Worm (Caenorhabditis elegans) whole organism, L4 larva: ENCODE measurements around the gene otpl-3.

Experiments used
- D1046.2 ChIP-seq: fragments of 200-800 bp; sonication (Bioruptor generic); IDR thresholded peaks from 2 replicates; pipeline ENCODE4 v1.3.6; 2022; ENCODE audit warnings: missing genetic modification characterization, missing compliant biosample characterization
- F26F4.8 ChIP-seq: fragments of 200-800 bp; sonication (Bioruptor generic); conservative IDR thresholded peaks from 2 replicates; pipeline ENCODE4 v1.3.6; 2022; ENCODE audit warnings: missing genetic modification characterization, missing compliant biosample characterization
- R02D3.7 ChIP-seq: fragments of 150-350 bp; sonication (generic microtip); optimal IDR thresholded peaks from 3 replicates; lab custom pipeline; 2014; ENCODE audit warnings: missing biosample characterization, missing genetic modification characterization
- Y105C5A.15 ChIP-seq: fragments of 200-800 bp; sonication (Bioruptor generic); IDR thresholded peaks from 2 replicates; pipeline ENCODE4 v1.3.6; 2022; ENCODE audit warnings: missing genetic modification characterization, missing compliant biosample characterization
- Y48G9A.11 ChIP-seq: fragments of 200-800 bp; sonication (Bioruptor generic); IDR thresholded peaks from 2 replicates; pipeline ENCODE4 v1.3.6; 2022; ENCODE audit warnings: missing genetic modification reagents, missing genetic modification characterization, missing compliant biosample characterization
- Y5F2A.4 ChIP-seq: fragments of 200-800 bp; sonication (Bioruptor generic); optimal IDR thresholded peaks from 2 replicates; lab custom pipeline; 2018; ENCODE audit warnings: mild to moderate bottlenecking, missing genetic modification characterization, missing compliant biosample characterization
- Y75B8A.6 ChIP-seq: fragments of 200-800 bp; sonication (Bioruptor generic); IDR thresholded peaks from 2 replicates; pipeline ENCODE4 v1.3.6; 2022; ENCODE audit warnings: missing genetic modification reagents, missing genetic modification characterization, missing compliant biosample characterization
- ZK337.2 ChIP-seq: fragments of 200-800 bp; sonication (Bioruptor generic); IDR thresholded peaks from 2 replicates; pipeline ENCODE4 v1.3.6; 2022; ENCODE audit warnings: missing genetic modification reagents, missing genetic modification characterization, missing compliant biosample characterization
- aha-1 ChIP-seq: fragments of 150-350 bp; peaks from one replicate; lab custom pipeline; 2014; ENCODE audit warnings: missing biosample characterization, missing genetic modification characterization
- attf-4 ChIP-seq: sonication (generic microtip); optimal IDR thresholded peaks from 3 replicates; lab custom pipeline; 2017; ENCODE audit warnings: missing biosample characterization, missing genetic modification characterization
- ceh-20 ChIP-seq: fragments of 200-800 bp; sonication (Bioruptor generic); IDR thresholded peaks from 2 replicates; pipeline ENCODE4 v1.3.6; 2022; ENCODE audit warnings: missing genetic modification reagents, missing genetic modification characterization, missing compliant biosample characterization
- ceh-44 ChIP-seq: fragments of 200-800 bp; sonication (Bioruptor generic); IDR thresholded peaks from 2 replicates; pipeline ENCODE4 v1.3.6; 2022; ENCODE audit warnings: missing genetic modification reagents, missing genetic modification characterization, missing compliant biosample characterization
- ceh-62 ChIP-seq: sonication (generic microtip); optimal IDR thresholded peaks from 2 replicates; lab custom pipeline; 2017; ENCODE audit warnings: missing biosample characterization, missing genetic modification characterization
- ctbp-1 ChIP-seq: fragments of 200-800 bp; sonication (Bioruptor generic); IDR thresholded peaks from 2 replicates; pipeline ENCODE4 v1.3.6; 2022; ENCODE audit warnings: missing genetic modification reagents, missing genetic modification characterization, missing compliant biosample characterization
- daf-12 ChIP-seq: fragments of 150-350 bp; optimal IDR thresholded peaks from 2 replicates; lab custom pipeline; 2014; ENCODE audit warnings: missing biosample characterization, missing genetic modification reagents, missing genetic modification characterization
- daf-16 ChIP-seq, 3 experiments: sonication (generic microtip); optimal IDR thresholded peaks; 2 replicates each; lab custom pipeline; 2016 to 2017; ENCODE audit warnings: missing genetic modification characterization in 3 of 3, missing genetic modification reagents in 3 of 3, mild to moderate bottlenecking in 2 of 3, missing compliant biosample characterization in 2 of 3, missing biosample characterization in 1 of 3, moderate library complexity in 1 of 3
- daf-19 ChIP-seq: fragments of 200-800 bp; sonication (Bioruptor generic); conservative IDR thresholded peaks from 2 replicates; pipeline ENCODE4 v1.3.6; 2022; ENCODE audit warnings: missing genetic modification characterization, missing compliant biosample characterization
- dmd-8 ChIP-seq: fragments of 200-800 bp; sonication (Bioruptor generic); IDR thresholded peaks from 2 replicates; pipeline ENCODE4 v1.3.6; 2022; ENCODE audit warnings: missing genetic modification characterization, missing compliant biosample characterization
- dve-1 ChIP-seq: sonication (generic microtip); optimal IDR thresholded peaks from 2 replicates; lab custom pipeline; 2017; ENCODE audit warnings: antibody characterized with exemption, mild to moderate bottlenecking, missing genetic modification characterization, missing compliant biosample characterization; ENCODE audit not compliant: insufficient read depth
- egl-27 ChIP-seq: sonication (generic microtip); optimal IDR thresholded peaks from 3 replicates; lab custom pipeline; 2017; ENCODE audit warnings: missing biosample characterization, missing genetic modification reagents, missing genetic modification characterization
- hif-1 ChIP-seq, 2 experiments: sonication (generic microtip); optimal IDR thresholded peaks; 2 replicates each; lab custom pipeline; 2016 to 2017; ENCODE audit warnings: missing compliant biosample characterization in 2 of 2, missing genetic modification characterization in 2 of 2, missing genetic modification reagents in 2 of 2, missing genotype in 2 of 2, mild to moderate bottlenecking in 1 of 2
- hlh-30 ChIP-seq: sonication (generic microtip); optimal IDR thresholded peaks from 2 replicates; lab custom pipeline; 2017; ENCODE audit warnings: antibody characterized with exemption, mild to moderate bottlenecking, missing genetic modification characterization, missing compliant biosample characterization; ENCODE audit not compliant: insufficient read depth
- jun-1 ChIP-seq: fragments of 150-350 bp; optimal IDR thresholded peaks from 2 replicates; lab custom pipeline; 2014; ENCODE audit warnings: missing biosample characterization, missing genetic modification reagents, missing genetic modification characterization
- lin-13 ChIP-seq: fragments of 150-350 bp; optimal IDR thresholded peaks from 2 replicates; lab custom pipeline; 2014; ENCODE audit warnings: missing biosample characterization, missing genetic modification reagents, missing genetic modification characterization
- lir-3 ChIP-seq: sonication (generic microtip); optimal IDR thresholded peaks from 2 replicates; lab custom pipeline; 2016; ENCODE audit warnings: mild to moderate bottlenecking, missing genetic modification characterization, missing compliant biosample characterization
- lsy-2 ChIP-seq, 2 experiments: fragments of 150-350 bp in 1 of 2; sonication (generic microtip) in 1 of 2; optimal IDR thresholded peaks; 2 replicates each; lab custom pipeline; 2014 to 2017; ENCODE audit warnings: missing biosample characterization in 2 of 2, missing genetic modification characterization in 2 of 2
- madf-5 ChIP-seq, 2 experiments: fragments of 200-800 bp; sonication (Bioruptor generic); IDR thresholded peaks; 2 replicates each; pipeline ENCODE4 v1.3.6; 2022; ENCODE audit warnings: missing compliant biosample characterization in 2 of 2, missing genetic modification characterization in 2 of 2
- madf-9 ChIP-seq: fragments of 200-800 bp; sonication (Bioruptor generic); conservative IDR thresholded peaks from 2 replicates; pipeline ENCODE4 v1.3.6; 2022; ENCODE audit warnings: missing genetic modification reagents, missing genetic modification characterization, missing compliant biosample characterization
- mdt-29 ChIP-seq: fragments of 200-800 bp; sonication (Bioruptor generic); IDR thresholded peaks from 2 replicates; pipeline ENCODE4 v1.3.6; 2022; ENCODE audit warnings: missing genetic modification reagents, missing genetic modification characterization, missing compliant biosample characterization
- mes-2 ChIP-seq: sonication (generic microtip); optimal IDR thresholded peaks from 2 replicates; lab custom pipeline; 2016; ENCODE audit warnings: missing genotype, mild to moderate bottlenecking, missing genetic modification characterization, missing compliant biosample characterization; ENCODE audit not compliant: poor library complexity, severe bottlenecking
- mxl-2 ChIP-seq: fragments of 200-800 bp; sonication (Bioruptor generic); conservative IDR thresholded peaks from 2 replicates; pipeline ENCODE4 v1.3.6; 2022; ENCODE audit warnings: missing genetic modification reagents, missing genetic modification characterization, missing compliant biosample characterization
- nhr-10 ChIP-seq: fragments of 150-350 bp; optimal IDR thresholded peaks from 2 replicates; lab custom pipeline; 2014; ENCODE audit warnings: missing biosample characterization, missing genetic modification characterization
- nhr-111 ChIP-seq: fragments of 200-800 bp; sonication (Bioruptor generic); optimal IDR thresholded peaks from 2 replicates; lab custom pipeline; 2018; ENCODE audit warnings: mild to moderate bottlenecking, missing genetic modification characterization, missing compliant biosample characterization
- nhr-28 ChIP-seq: fragments of 150-350 bp; optimal IDR thresholded peaks from 2 replicates; lab custom pipeline; 2014; ENCODE audit warnings: missing biosample characterization, missing genetic modification characterization
- nhr-41 ChIP-seq: fragments of 200-800 bp; sonication (Bioruptor generic); IDR thresholded peaks from 2 replicates; pipeline ENCODE4 v1.3.6; 2022; ENCODE audit warnings: missing genetic modification reagents, missing genetic modification characterization, missing compliant biosample characterization
- nhr-42 ChIP-seq: fragments of 200-800 bp; sonication (Bioruptor generic); IDR thresholded peaks from 2 replicates; pipeline ENCODE4 v1.3.6; 2022; ENCODE audit warnings: missing genetic modification characterization, missing compliant biosample characterization
- php-3 ChIP-seq: fragments of 200-800 bp; sonication (Bioruptor generic); IDR thresholded peaks from 2 replicates; pipeline ENCODE4 v1.3.6; 2022; ENCODE audit warnings: missing genetic modification reagents, missing genetic modification characterization, missing compliant biosample characterization
- pqm-1 ChIP-seq: sonication (generic microtip); optimal IDR thresholded peaks from 2 replicates; lab custom pipeline; 2017; ENCODE audit warnings: missing biosample characterization, missing genetic modification characterization
- rbr-2 ChIP-seq: sonication (generic microtip); optimal IDR thresholded peaks from 2 replicates; lab custom pipeline; 2016; ENCODE audit warnings: missing genotype, missing genetic modification characterization, missing compliant biosample characterization
- saeg-2 ChIP-seq: fragments of 200-800 bp; sonication (Bioruptor generic); IDR thresholded peaks from 2 replicates; pipeline ENCODE4 v1.3.6; 2022; ENCODE audit warnings: missing genetic modification reagents, missing genetic modification characterization, missing compliant biosample characterization
- sdz-12 ChIP-seq: fragments of 200-800 bp; sonication (Bioruptor generic); optimal IDR thresholded peaks from 2 replicates; lab custom pipeline; 2018; ENCODE audit warnings: mild to moderate bottlenecking, missing genetic modification characterization, missing compliant biosample characterization
- snpc-4 ChIP-seq: fragments of 150-350 bp; optimal IDR thresholded peaks from 2 replicates; lab custom pipeline; 2014; ENCODE audit warnings: missing biosample characterization, missing genetic modification characterization
- unc-130 ChIP-seq: sonication (generic microtip); optimal IDR thresholded peaks from 2 replicates; lab custom pipeline; 2016; ENCODE audit warnings: missing genetic modification reagents, missing genetic modification characterization, missing compliant biosample characterization
- unc-39 ChIP-seq: sonication (generic microtip); optimal IDR thresholded peaks from 2 replicates; lab custom pipeline; 2017; ENCODE audit warnings: missing biosample characterization, missing genetic modification characterization
- zip-11 ChIP-seq: fragments of 200-800 bp; sonication (Bioruptor generic); IDR thresholded peaks from 2 replicates; pipeline ENCODE4 v1.3.6; 2022; ENCODE audit warnings: missing genetic modification characterization, missing compliant biosample characterization

The otpl-3 gene

DNA sequence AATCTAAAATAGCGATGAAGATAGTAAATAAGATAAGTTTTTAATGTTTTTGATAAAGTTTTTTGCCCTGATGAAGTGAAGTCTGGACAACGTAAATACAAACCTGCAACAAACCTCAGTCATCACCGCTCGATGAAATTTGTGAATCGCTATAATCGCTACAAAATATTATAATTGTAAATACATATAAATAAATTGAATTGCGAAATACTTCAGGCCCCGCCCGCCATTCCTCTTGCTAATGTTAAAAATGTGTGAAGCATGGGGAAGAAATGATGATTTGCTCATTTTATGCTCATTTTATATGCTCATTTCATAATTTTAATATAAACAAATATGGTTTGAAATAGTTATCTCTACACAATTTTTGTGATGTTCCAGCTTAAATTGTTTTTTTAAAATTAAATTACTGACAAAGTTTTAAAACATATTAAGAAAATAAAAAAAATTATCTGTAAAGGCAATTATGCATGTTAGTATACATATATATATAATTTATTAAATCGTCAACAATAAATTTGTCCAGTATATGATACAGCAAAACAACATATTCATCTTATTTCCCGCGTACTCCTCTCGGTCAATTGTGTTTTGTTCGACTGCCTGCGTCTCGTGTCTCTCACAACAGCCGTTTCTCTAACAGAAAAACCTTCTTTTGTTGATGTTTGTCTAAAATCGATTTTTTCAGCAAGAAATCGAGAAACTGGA lies 20.3 kb downstream of the otpl-3 start, which contains the start of gene sid-5:
Gene sid-5, plus strand, starts transcription at position 658 of the 708 bp plus-strand sequence.
- TF ChIP-seq madf-9 (GFP tag; lab: Robert Waterston, UW) (no peak), pqm-1 (tag; lab: Kevin White, UChicago) (no peak), daf-16 (GFP tag; optimal IDR thresholded peaks at IDR 0.05; lab: Kevin White, UChicago) (peak in 1 of 2 experiments; percentile 50), daf-16 (tag; optimal IDR thresholded peaks at IDR 0.05; lab: Kevin White, UChicago) (peak; percentile 47), dve-1 (tag; lab: Kevin White, UChicago) (peak; percentile 40), unc-130 (no peak)

DNA sequence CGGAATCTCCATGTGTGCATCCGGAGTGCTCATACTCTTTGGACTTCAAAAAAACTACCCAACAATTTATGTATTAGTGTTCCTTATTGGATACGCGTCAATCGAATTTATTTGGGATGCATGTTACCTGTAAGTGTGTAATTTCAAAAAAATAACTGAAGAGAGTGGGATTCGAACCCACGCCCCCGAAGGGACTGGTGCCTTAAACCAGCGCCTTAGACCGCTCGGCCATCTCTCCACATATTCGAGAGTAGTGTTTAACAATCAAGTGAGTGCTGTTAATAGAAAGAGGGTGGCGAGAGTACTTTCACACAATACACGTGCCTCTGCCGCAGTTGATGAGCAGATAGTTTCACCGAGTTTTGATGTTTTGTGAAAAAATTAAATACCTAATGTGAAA lies 21.6 kb downstream of the otpl-3 start:
- TF ChIP-seq aha-1 (tag; lab: Kevin White, UChicago) = peak; percentile 61
- no peak for TF ChIP-seq nhr-111 (GFP tag; lab: Kevin White, UChicago)
- TF ChIP-seq R02D3.7 = no peak
- TF ChIP-seq lir-3 = peak; percentile 60
- peak; percentile 61; the same call in 1 of the 2 replicates for TF ChIP-seq Y48G9A.11 (GFP tag; lab: Robert Waterston, UW)
- TF ChIP-seq madf-5 (GFP tag; IDR thresholded peaks at IDR 0.05; lab: Robert Waterston, UW) = peak; percentile 64 to 73; a peak in 3 of 4 replicates
- TF ChIP-seq mes-2 (tag; lab: Kevin White, UChicago) = peak; percentile 82
- no peak for TF ChIP-seq jun-1 (tag; lab: Kevin White, UChicago)
- TF ChIP-seq lsy-2 (tag; optimal IDR thresholded peaks at IDR 0.05; lab: Kevin White, UChicago) = peak in 1 of 2 experiments; percentile 42
- TF ChIP-seq zip-11 = no peak
- TF ChIP-seq mdt-29 (GFP tag; lab: Robert Waterston, UW) = peak; percentile 62; the same call in 1 of the 2 replicates
- TF ChIP-seq ZK337.2 (GFP tag; lab: Robert Waterston, UW) = peak; percentile 76
- peak in 1 of 2 experiments; percentile 36 for TF ChIP-seq hif-1 (tag; optimal IDR thresholded peaks at IDR 0.05; lab: Kevin White, UChicago)
- peak; percentile 56 for TF ChIP-seq nhr-28
- TF ChIP-seq ceh-62 (tag; lab: Kevin White, UChicago) = no peak
- TF ChIP-seq nhr-42 (GFP tag; lab: Robert Waterston, UW) = no peak
- TF ChIP-seq snpc-4 (tag; lab: Kevin White, UChicago) = no peak
- peak; percentile 90 for TF ChIP-seq daf-19 (GFP tag; lab: Robert Waterston, UW)
- TF ChIP-seq F26F4.8 (GFP tag; lab: Robert Waterston, UW) = peak; percentile 87
- peak; percentile 23 for TF ChIP-seq unc-130
- peak; percentile 19 for TF ChIP-seq Y5F2A.4
- TF ChIP-seq Y75B8A.6 = 0 out of 2 replicates have a peak, but pooled peaks have one; percentile 62
- TF ChIP-seq hlh-30 (tag; lab: Kevin White, UChicago) = peak; percentile 73
- TF ChIP-seq daf-16 (GFP tag; optimal IDR thresholded peaks at IDR 0.05; lab: Kevin White, UChicago) = peak; percentile 49 to 79
- peak; percentile 63 for TF ChIP-seq daf-16 (tag; optimal IDR thresholded peaks at IDR 0.05; lab: Kevin White, UChicago)
- no peak for TF ChIP-seq attf-4 (tag; lab: Kevin White, UChicago)
- no peak for TF ChIP-seq unc-39 (tag; lab: Kevin White, UChicago)
- peak; percentile 88 for TF ChIP-seq dmd-8 (GFP tag; lab: Robert Waterston, UW)
- peak; percentile 58; the same call in 1 of the 2 replicates for TF ChIP-seq D1046.2
- 0 out of 2 replicates have a peak, but pooled peaks have one; percentile 33 for TF ChIP-seq mxl-2 (GFP tag; lab: Robert Waterston, UW)
- peak; percentile 63 for TF ChIP-seq dve-1 (tag; lab: Kevin White, UChicago)
- peak; percentile 25 for TF ChIP-seq sdz-12 (GFP tag; lab: Kevin White, UChicago)
- TF ChIP-seq ceh-44 (GFP tag; lab: Robert Waterston, UW) = 0 out of 2 replicates have a peak, but pooled peaks have one; percentile 30
- peak; percentile 75 for TF ChIP-seq php-3 (GFP tag; lab: Robert Waterston, UW)
- no peak for TF ChIP-seq nhr-10 (tag; lab: Kevin White, UChicago)
- no peak for TF ChIP-seq lin-13 (GFP tag; lab: Kevin White, UChicago)
- TF ChIP-seq Y105C5A.15 (GFP tag; lab: Robert Waterston, UW) = 0 out of 2 replicates have a peak, but pooled peaks have one; percentile 80
- TF ChIP-seq egl-27 = no peak
- TF ChIP-seq nhr-41 = 0 out of 2 replicates have a peak, but pooled peaks have one; percentile 17
- TF ChIP-seq saeg-2 (GFP tag; lab: Robert Waterston, UW) = no peak
- TF ChIP-seq ceh-20 (GFP tag; lab: Robert Waterston, UW) = peak; percentile 63; the same call in 1 of the 2 replicates
- TF ChIP-seq ctbp-1 = peak; percentile 89
- peak; percentile 55 for TF ChIP-seq rbr-2
- TF ChIP-seq daf-12 (tag; lab: Kevin White, UChicago) = no peak
